Fruit fly (Drosophila melanogaster): ENCODE data around the gene indra.

indra gene

dm6 chr3L:1295693-1296092 lies 46.5 kb downstream of the indra start, which contains the start of gene Rabex-5 (continued):
- TF ChIP-seq fd102C (GFP tag; optimal IDR thresholded peaks at IDR 0.05): no peak
- TF ChIP-seq Dbx (GFP tag; IDR thresholded peaks at IDR 0.05): peak; percentile 46; the same call in 2 of the 3 replicates
- peak; percentile 81 for TF ChIP-seq Dll (GFP tag; IDR thresholded peaks at IDR 0.05; ENCODE audit: partially characterized antibody)
- no peak for TF ChIP-seq otp (GFP tag; IDR thresholded peaks at IDR 0.05)
- TF ChIP-seq CG11695 (GFP tag; IDR thresholded peaks at IDR 0.05): no peak
- no peak for TF ChIP-seq CG7839 (tag; optimal IDR thresholded peaks at IDR 0.05)
- no peak for TF ChIP-seq ATbp (GFP tag; optimal IDR thresholded peaks at IDR 0.05)
- no peak for TF ChIP-seq CG17568 (GFP tag; optimal IDR thresholded peaks at IDR 0.05)
- TF ChIP-seq lab (GFP tag; optimal IDR thresholded peaks at IDR 0.05): no peak
- no peak for TF ChIP-seq CG6654 (GFP tag; optimal IDR thresholded peaks at IDR 0.05)
- TF ChIP-seq CG10431 (GFP tag; optimal IDR thresholded peaks at IDR 0.05): no peak
- TF ChIP-seq chif (GFP tag; optimal IDR thresholded peaks at IDR 0.05): peak in 1 of 2 experiments; percentile 29
- TF ChIP-seq peb (GFP tag; IDR thresholded peaks at IDR 0.05): no peak
- TF ChIP-seq CG12219 (GFP tag; optimal IDR thresholded peaks at IDR 0.05): no peak
- TF ChIP-seq unc-4 (GFP tag; IDR thresholded peaks at IDR 0.05; ENCODE audit: partially characterized antibody): peak; percentile 85
- TF ChIP-seq CG42726 (GFP tag; IDR thresholded peaks at IDR 0.05; ENCODE audit: partially characterized antibody): peak; percentile 87
- no peak for TF ChIP-seq CG1832 (GFP tag; optimal IDR thresholded peaks at IDR 0.05)
- peak; percentile 62 for TF ChIP-seq Xbp1 (GFP tag; optimal IDR thresholded peaks at IDR 0.05)
- no peak for TF ChIP-seq CG30020 (tag; optimal IDR thresholded peaks at IDR 0.05)
- TF ChIP-seq lmd (GFP tag; IDR thresholded peaks at IDR 0.05): peak; percentile 15; the same call in 1 of the 2 replicates
- peak; percentile 35 for TF ChIP-seq az2 (GFP tag; optimal IDR thresholded peaks at IDR 0.05)
- no peak for TF ChIP-seq ac (GFP tag; optimal IDR thresholded peaks at IDR 0.05)
- TF ChIP-seq Poxn (GFP tag; IDR thresholded peaks at IDR 0.05): no peak
- TF ChIP-seq CG8089 (GFP tag; optimal IDR thresholded peaks at IDR 0.05): no peak
- no peak for TF ChIP-seq z (GFP tag; IDR thresholded peaks at IDR 0.05)
- peak; percentile 34 for TF ChIP-seq shn (GFP tag; optimal IDR thresholded peaks at IDR 0.05)
- TF ChIP-seq nerfin-2 (GFP tag; IDR thresholded peaks at IDR 0.05; ENCODE audit: partially characterized antibody): peak; percentile 68
- TF ChIP-seq ken (GFP tag; IDR thresholded peaks at IDR 0.05): no peak
- TF ChIP-seq Vsx1 (GFP tag; optimal IDR thresholded peaks at IDR 0.05): no peak
- TF ChIP-seq twi (tag; optimal IDR thresholded peaks at IDR 0.05): peak; percentile 36
- TF ChIP-seq slp2 (GFP tag; optimal IDR thresholded peaks at IDR 0.05): no peak
- TF ChIP-seq mld (GFP tag; IDR thresholded peaks at IDR 0.05; ENCODE audit: partially characterized antibody): peak; percentile 66; the same call in 2 of the 3 replicates
- no peak for TF ChIP-seq Gsc (GFP tag; IDR thresholded peaks at IDR 0.05)
- TF ChIP-seq luna (GFP tag; optimal IDR thresholded peaks at IDR 0.05): no peak
- TF ChIP-seq stc (GFP tag; IDR thresholded peaks at IDR 0.05): no peak
- no peak for TF ChIP-seq kah (GFP tag; optimal IDR thresholded peaks at IDR 0.05)
- TF ChIP-seq Ada2b (GFP tag; IDR thresholded peaks at IDR 0.05): peak; percentile 40; the same call in 1 of the 2 replicates
- 0 out of 2 replicates have a peak, but pooled peaks have one; percentile 13 for TF ChIP-seq CG7372 (GFP tag; IDR thresholded peaks at IDR 0.05)
- peak; percentile 75 for TF ChIP-seq sna (GFP tag; IDR thresholded peaks at IDR 0.05; ENCODE audit: partially characterized antibody)
- TF ChIP-seq CG6683 (GFP tag; optimal IDR thresholded peaks at IDR 0.05): no peak
- TF ChIP-seq CG14965 (GFP tag; optimal IDR thresholded peaks at IDR 0.05; ENCODE audit: borderline replicate concordance): no peak
- peak; percentile 6 for TF ChIP-seq CG10147 (GFP tag; optimal IDR thresholded peaks at IDR 0.05)
- peak; percentile 62 for TF ChIP-seq YL-1 (GFP tag; optimal IDR thresholded peaks at IDR 0.05)
- no peak for TF ChIP-seq CG14014 (GFP tag; IDR thresholded peaks at IDR 0.05)
- no peak for TF ChIP-seq CG4328 (GFP tag; optimal IDR thresholded peaks at IDR 0.05)
- no peak for TF ChIP-seq CG12236 (GFP tag; optimal IDR thresholded peaks at IDR 0.05)
- TF ChIP-seq ind (GFP tag; optimal IDR thresholded peaks at IDR 0.05): peak; percentile 4
- TF ChIP-seq MBD-R2 (GFP tag; IDR thresholded peaks at IDR 0.05): peak; percentile 97
- TF ChIP-seq pzg (GFP tag; optimal IDR thresholded peaks at IDR 0.05): peak; percentile 88
- TF ChIP-seq wor (GFP tag; IDR thresholded peaks at IDR 0.05): no peak
- TF ChIP-seq HmgZ (tag; optimal IDR thresholded peaks at IDR 0.05): peak; percentile 78

Measured in whole organism, embryonic.